Fruit fly (Drosophila melanogaster): ENCODE results near the gene Xport-A.

Xport-A gene

DNA sequence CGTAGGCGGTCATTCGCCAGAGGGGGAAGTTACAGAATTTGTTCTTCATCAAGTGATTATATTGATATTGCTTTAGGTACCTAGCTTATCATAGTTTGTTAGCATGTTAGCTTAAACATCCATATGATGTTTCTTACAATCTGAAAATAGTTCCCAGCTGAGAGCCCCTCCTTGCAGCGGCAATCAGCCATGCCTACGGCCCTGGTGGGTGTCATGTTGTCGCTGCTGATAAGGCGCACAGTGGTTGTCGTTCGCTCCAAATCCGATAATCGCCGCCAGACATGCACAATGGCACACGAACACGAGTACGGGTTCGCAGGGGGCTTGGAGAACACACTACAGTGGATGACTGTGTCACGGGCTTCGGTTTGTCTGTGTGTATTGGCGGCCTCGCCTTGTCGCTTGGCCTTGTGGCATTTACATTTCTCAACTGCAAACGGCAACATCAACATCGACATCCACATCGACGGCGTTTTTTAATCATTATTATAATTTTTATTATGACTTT lies 9.2 kb downstream of the Xport-A start (continued):
- TF ChIP-seq CG3995 (GFP tag; optimal IDR thresholded peaks at IDR 0.05): peak; percentile 44
- peak; percentile 54 for TF ChIP-seq CG30431 (GFP tag; optimal IDR thresholded peaks at IDR 0.05)
- peak; percentile 79 for TF ChIP-seq caup (GFP tag; optimal IDR thresholded peaks at IDR 0.05; ENCODE audit: severe bottlenecking)
- no peak for TF ChIP-seq mld (GFP tag; IDR thresholded peaks at IDR 0.05; ENCODE audit: partially characterized antibody)
- TF ChIP-seq Lpt (GFP tag; optimal IDR thresholded peaks at IDR 0.05): no peak
- peak in 1 of 3 experiments; percentile 38 for TF ChIP-seq lola (GFP tag; optimal IDR thresholded peaks at IDR 0.05)
- peak; percentile 81 for TF ChIP-seq bcd (GFP tag; optimal IDR thresholded peaks at IDR 0.05)
- TF ChIP-seq slou (GFP tag; optimal IDR thresholded peaks at IDR 0.05): no peak
- peak; percentile 82 for TF ChIP-seq Hmr (GFP tag; optimal IDR thresholded peaks at IDR 0.05)
- TF ChIP-seq kay (GFP tag; optimal IDR thresholded peaks at IDR 0.05): peak; percentile 40
- no peak for TF ChIP-seq bigmax (GFP tag; optimal IDR thresholded peaks at IDR 0.05)
- TF ChIP-seq CG32532 (GFP tag; IDR thresholded peaks at IDR 0.05): peak; percentile 91
- peak; percentile 15 for TF ChIP-seq kah (GFP tag; optimal IDR thresholded peaks at IDR 0.05)
- TF ChIP-seq dm (GFP tag; optimal IDR thresholded peaks at IDR 0.05): peak; percentile 44
- peak; percentile 8 for TF ChIP-seq CG12299 (tag; optimal IDR thresholded peaks at IDR 0.05)
- peak; percentile 12 for TF ChIP-seq CG4328 (GFP tag; optimal IDR thresholded peaks at IDR 0.05)
- peak; percentile 76 for TF ChIP-seq CG17328 (GFP tag; IDR thresholded peaks at IDR 0.05)
- peak; percentile 58 for TF ChIP-seq CG11398 (GFP tag; optimal IDR thresholded peaks at IDR 0.05)
- TF ChIP-seq crc (GFP tag; optimal IDR thresholded peaks at IDR 0.05): peak; percentile 64
- peak; percentile 75 for TF ChIP-seq toy (GFP tag; IDR thresholded peaks at IDR 0.05)
- peak; percentile 81 for TF ChIP-seq CG12391 (tag; optimal IDR thresholded peaks at IDR 0.05)
- peak; percentile 83 for TF ChIP-seq mam (GFP tag; optimal IDR thresholded peaks at IDR 0.05)
- TF ChIP-seq danr (GFP tag; IDR thresholded peaks at IDR 0.05): peak; percentile 82
- no peak for TF ChIP-seq Sin3A (optimal IDR thresholded peaks at IDR 0.05)
- no peak for TF ChIP-seq TFAM (GFP tag; optimal IDR thresholded peaks at IDR 0.05)
- no peak for TF ChIP-seq gt (GFP tag; IDR thresholded peaks at IDR 0.05)
- TF ChIP-seq CG12942 (GFP tag; optimal IDR thresholded peaks at IDR 0.05): peak; percentile 65
- TF ChIP-seq jing (GFP tag; optimal IDR thresholded peaks at IDR 0.05): peak; percentile 63
- TF ChIP-seq crp (GFP tag; optimal IDR thresholded peaks at IDR 0.05): peak in 1 of 2 experiments; percentile 41
- TF ChIP-seq CG2116 (GFP tag; optimal IDR thresholded peaks at IDR 0.05): peak; percentile 36
- peak; percentile 69; the same call in 1 of the 3 replicates for TF ChIP-seq gce (GFP tag; IDR thresholded peaks at IDR 0.05)
- no peak for TF ChIP-seq crol (GFP tag; IDR thresholded peaks at IDR 0.05)
- TF ChIP-seq D19A (tag; optimal IDR thresholded peaks at IDR 0.05): peak; percentile 38
- TF ChIP-seq mirr (GFP tag; optimal IDR thresholded peaks at IDR 0.05): peak; percentile 68
- TF ChIP-seq stwl (tag; optimal IDR thresholded peaks at IDR 0.05): no peak
- TF ChIP-seq CG14710 (tag; optimal IDR thresholded peaks at IDR 0.05): peak; percentile 6
- peak; percentile 66 for TF ChIP-seq CG6813 (GFP tag; optimal IDR thresholded peaks at IDR 0.05)
- TF ChIP-seq CG2202 (tag; optimal IDR thresholded peaks at IDR 0.05): peak; percentile 28
- peak; percentile 63; the same call in 2 of the 3 replicates for TF ChIP-seq sr (GFP tag; IDR thresholded peaks at IDR 0.05)
- TF ChIP-seq Xrp1 (GFP tag; IDR thresholded peaks at IDR 0.05): peak; percentile 89
- peak; percentile 60; the same call in 1 of the 2 replicates for TF ChIP-seq MBD-R2 (GFP tag; IDR thresholded peaks at IDR 0.05)
- no peak for TF ChIP-seq pan (optimal IDR thresholded peaks at IDR 0.05)
- TF ChIP-seq pan (GFP tag; optimal IDR thresholded peaks at IDR 0.05 in 1 of 2, IDR thresholded peaks at IDR 0.05 in 1 of 2): peak in 1 of 2 experiments; percentile 90
- TF ChIP-seq p53 (GFP tag; optimal IDR thresholded peaks at IDR 0.05): no peak
- peak; percentile 78 for TF ChIP-seq CG18619 (GFP tag; optimal IDR thresholded peaks at IDR 0.05)
- TF ChIP-seq CG18599 (GFP tag; optimal IDR thresholded peaks at IDR 0.05): peak; percentile 92
- peak; percentile 67 for TF ChIP-seq CG11723 (GFP tag; optimal IDR thresholded peaks at IDR 0.05)
- TF ChIP-seq so (GFP tag; IDR thresholded peaks at IDR 0.05): peak; percentile 86
- TF ChIP-seq Pdp1 (GFP tag; optimal IDR thresholded peaks at IDR 0.05): peak; percentile 65 to 74
- TF ChIP-seq NK7.1 (GFP tag; optimal IDR thresholded peaks at IDR 0.05): peak; percentile 63

All from whole organism, embryonic.